Worm (Caenorhabditis elegans): ENCODE results near the gene C14A4.8.

DNA sequence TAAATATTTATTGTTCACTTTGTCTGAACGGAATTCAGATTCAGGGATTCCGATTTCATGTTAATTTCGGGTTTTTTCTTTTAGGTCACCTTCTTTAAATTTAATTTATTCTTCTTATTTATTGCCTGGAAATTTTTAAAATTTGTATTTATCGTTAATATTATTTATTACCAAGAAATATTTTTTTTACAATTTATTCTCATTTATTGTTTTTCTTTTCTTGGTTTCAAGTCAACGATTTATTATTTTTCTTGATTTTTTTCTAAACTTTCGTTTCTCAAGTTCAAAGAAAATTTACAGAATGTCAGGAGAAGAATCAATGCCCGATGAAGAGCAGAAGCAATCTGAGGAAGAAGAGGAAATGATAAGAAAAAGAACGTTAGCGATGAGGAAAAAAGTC lies 10.2 kb downstream of the C14A4.8 start, which contains the start of gene crn-3:
- TF ChIP-seq unc-62 (GFP tag; optimal IDR thresholded peaks at IDR 0.05 in 1 of 2): no peak
- TF ChIP-seq unc-62 (tag; optimal IDR thresholded peaks at IDR 0.05): no peak
- TF ChIP-seq nhr-11 (tag; optimal IDR thresholded peaks at IDR 0.05): no peak
- no peak for TF ChIP-seq php-3 (GFP tag; IDR thresholded peaks at IDR 0.05)
- TF ChIP-seq F26F4.8 (GFP tag; conservative IDR thresholded peaks at IDR 0.05): no peak
- TF ChIP-seq nhr-237 (tag; optimal IDR thresholded peaks at IDR 0.05): no peak
- TF ChIP-seq fos-1 (tag; optimal IDR thresholded peaks at IDR 0.05): no peak
- no peak for TF ChIP-seq mdl-1 (tag; optimal IDR thresholded peaks at IDR 0.05)
- TF ChIP-seq madf-9 (GFP tag; conservative IDR thresholded peaks at IDR 0.05): no peak
- TF ChIP-seq arid-1 (GFP tag; conservative IDR thresholded peaks at IDR 0.05): no peak
- TF ChIP-seq ceh-28 (tag; optimal IDR thresholded peaks at IDR 0.05): no peak

Measured in whole organism, L4 larva.